Worm (Caenorhabditis elegans): ENCODE data around the gene col-20.

Gene col-20

ce11 chrII:4904277-4904676, 33.7 kb upstream of the col-20 start (continued):
- TF ChIP-seq madf-9 (GFP tag; conservative IDR thresholded peaks at IDR 0.05) (0 out of 2 replicates have a peak, but pooled peaks have one; percentile 42), aly-2 (tag; optimal IDR thresholded peaks at IDR 0.05) (no peak), F49E8.2 (tag; optimal IDR thresholded peaks at IDR 0.05; ENCODE audit: borderline replicate concordance) (no peak), pha-4 (GFP tag; IDR thresholded peaks at IDR 0.05) (peak; percentile 37; the same call in 1 of the 2 replicates), pha-4 (tag; optimal IDR thresholded peaks at IDR 0.05) (peak; percentile 23), lir-3 (tag; optimal IDR thresholded peaks at IDR 0.05) (no peak), vab-7 (GFP tag; IDR thresholded peaks at IDR 0.05) (no peak), ceh-82 (tag; optimal IDR thresholded peaks at IDR 0.05) (no peak), lin-13 (GFP tag; optimal IDR thresholded peaks at IDR 0.05) (peak; percentile 60), mep-1 (tag; optimal IDR thresholded peaks at IDR 0.05) (peak; percentile 78), nhr-237 (tag; optimal IDR thresholded peaks at IDR 0.05) (no peak), mxl-2 (GFP tag; conservative IDR thresholded peaks at IDR 0.05) (no peak), nhr-48 (tag; optimal IDR thresholded peaks at IDR 0.05) (peak; percentile 13), unc-39 (tag; optimal IDR thresholded peaks at IDR 0.05) (no peak), snpc-4 (tag; optimal IDR thresholded peaks at IDR 0.05) (peak; percentile 7), F44E2.7 (GFP tag; IDR thresholded peaks at IDR 0.05) (no peak), T26A8.4 (GFP tag; IDR thresholded peaks at IDR 0.05) (0 out of 2 replicates have a peak, but pooled peaks have one; percentile 37), dpl-1 (GFP tag; optimal IDR thresholded peaks at IDR 0.05) (peak; percentile 56), nhr-10 (tag; optimal IDR thresholded peaks at IDR 0.05) (no peak), fkh-10 (GFP tag; optimal IDR thresholded peaks at IDR 0.05) (peak; percentile 33), nhr-25 (tag; optimal IDR thresholded peaks at IDR 0.05; ENCODE audit: borderline replicate concordance, insufficient read depth) (no peak), Y5F2A.4 (GFP tag; optimal IDR thresholded peaks at IDR 0.05) (no peak), egl-27 (tag; optimal IDR thresholded peaks at IDR 0.05) (no peak), dve-1 (tag; optimal IDR thresholded peaks at IDR 0.05; ENCODE audit: insufficient read depth) (peak; percentile 75), snpc-1.2 (GFP tag; IDR thresholded peaks at IDR 0.05) (no peak), ceh-44 (GFP tag; IDR thresholded peaks at IDR 0.05) (no peak), T20F7.1 (GFP tag; optimal IDR thresholded peaks at IDR 0.05) (peak; percentile 25), Y75B8A.6 (GFP tag; IDR thresholded peaks at IDR 0.05) (no peak), ceh-20 (GFP tag; IDR thresholded peaks at IDR 0.05) (peak; percentile 66; the same call in 1 of the 2 replicates), daf-8 (GFP tag; IDR thresholded peaks at IDR 0.05) (no peak), php-3 (GFP tag; IDR thresholded peaks at IDR 0.05) (0 out of 2 replicates have a peak, but pooled peaks have one; percentile 37), zag-1 (tag; optimal IDR thresholded peaks at IDR 0.05) (no peak), lin-15B (tag; optimal IDR thresholded peaks at IDR 0.05) (no peak), ztf-7 (tag; optimal IDR thresholded peaks at IDR 0.05) (no peak), nhr-41 (GFP tag; IDR thresholded peaks at IDR 0.05) (no peak), dmd-8 (GFP tag; IDR thresholded peaks at IDR 0.05) (no peak), mxl-3 (GFP tag; optimal IDR thresholded peaks at IDR 0.05) (peak; percentile 80), F10B5.3 (tag; optimal IDR thresholded peaks at IDR 0.05) (no peak), hif-1 (tag; optimal IDR thresholded peaks at IDR 0.05) (peak in 1 of 2 experiments; percentile 67), dmd-9 (GFP tag; IDR thresholded peaks at IDR 0.05) (no peak), fos-1 (tag; optimal IDR thresholded peaks at IDR 0.05) (no peak), spr-1 (tag; optimal IDR thresholded peaks at IDR 0.05) (no peak), lsy-2 (tag; optimal IDR thresholded peaks at IDR 0.05) (peak; percentile 16 to 84), lim-7 (GFP tag; IDR thresholded peaks at IDR 0.05) (no peak), ceh-28 (tag; optimal IDR thresholded peaks at IDR 0.05) (no peak), nhr-11 (tag; optimal IDR thresholded peaks at IDR 0.05) (peak; percentile 71), ces-1 (GFP tag; optimal IDR thresholded peaks at IDR 0.05) (peak; percentile 9), mdl-1 (tag; optimal IDR thresholded peaks at IDR 0.05) (peak; percentile 37 to 86), hmg-1.1 (GFP tag; IDR thresholded peaks at IDR 0.05) (peak; percentile 79), tra-1 (GFP tag; IDR thresholded peaks at IDR 0.05) (peak; percentile 45; the same call in 1 of the 2 replicates), F37D6.2 (tag; optimal IDR thresholded peaks at IDR 0.05) (peak; percentile 40), unc-130 (GFP tag; optimal IDR thresholded peaks at IDR 0.05) (peak; percentile 64)
